Fruit fly (Drosophila melanogaster) whole organism, embryonic: ENCODE data around the gene CG12594.

Source experiments
- Aef1 ChIP-seq: fragments of 200-800 bp; sonication (Bioruptor generic); IDR thresholded peaks from 3 replicates; pipeline ENCODE4 v1.3.6; 2022; ENCODE audit warnings: missing biosample characterization, missing genetic modification characterization
- Atf6 ChIP-seq: fragments of 200-800 bp; sonication (Bioruptor generic); IDR thresholded peaks from 2 replicates; pipeline ENCODE4 v1.3.6; 2022; ENCODE audit warnings: missing biosample characterization, missing genetic modification characterization
- CG10147 ChIP-seq: fragments of 200-800 bp; sonication (Bioruptor generic); optimal IDR thresholded peaks from 2 replicates; lab custom pipeline; 2019; ENCODE audit warnings: missing biosample characterization, mild to moderate bottlenecking, missing genetic modification characterization, moderate library complexity
- CG10274 ChIP-seq: fragments of 200-800 bp; sonication (Bioruptor generic); optimal IDR thresholded peaks from 3 replicates; lab custom pipeline; 2017; ENCODE audit warnings: missing biosample characterization, mild to moderate bottlenecking, missing genetic modification characterization
- CG10462 ChIP-seq: fragments of 200-800 bp; sonication (Bioruptor generic); optimal IDR thresholded peaks from 2 replicates; lab custom pipeline; 2016; ENCODE audit warnings: missing biosample characterization, missing genetic modification characterization
- CG10959 ChIP-seq: fragments of 200-800 bp; sonication (Bioruptor generic); IDR thresholded peaks from 2 replicates; pipeline ENCODE4 v1.3.6; 2022; ENCODE audit warnings: missing biosample characterization, missing genetic modification characterization
- CG10979 ChIP-seq: fragments of 200-800 bp; sonication (Bioruptor generic); optimal IDR thresholded peaks from 2 replicates; lab custom pipeline; 2018; ENCODE audit warnings: missing biosample characterization, mild to moderate bottlenecking, missing genetic modification characterization, moderate library complexity
- CG11398 ChIP-seq: fragments of 200-800 bp; sonication (Bioruptor generic); optimal IDR thresholded peaks from 2 replicates; lab custom pipeline; 2016; ENCODE audit warnings: missing biosample characterization, missing genetic modification characterization
- CG11456 ChIP-seq: fragments of 200-800 bp; sonication (Bioruptor generic); IDR thresholded peaks from 3 replicates; pipeline ENCODE4 v1.3.6; 2022; ENCODE audit warnings: missing biosample characterization, missing genetic modification characterization
- CG12744 ChIP-seq: fragments of 200-800 bp; sonication (Bioruptor generic); optimal IDR thresholded peaks from 2 replicates; lab custom pipeline; 2016; ENCODE audit warnings: missing biosample characterization, missing genetic modification characterization
- CG13624 ChIP-seq: fragments of 200-800 bp; sonication (Bioruptor generic); optimal IDR thresholded peaks from 2 replicates; lab custom pipeline; 2016; ENCODE audit warnings: missing biosample characterization, missing genetic modification characterization
- CG13894 ChIP-seq: fragments of 200-800 bp; sonication (Bioruptor generic); optimal IDR thresholded peaks from 3 replicates; lab custom pipeline; 2018; ENCODE audit warnings: missing biosample characterization, mild to moderate bottlenecking, missing genetic modification characterization, moderate library complexity
- CG15073 ChIP-seq: fragments of 200-800 bp; sonication (Bioruptor generic); optimal IDR thresholded peaks from 2 replicates; lab custom pipeline; 2016; ENCODE audit warnings: missing biosample characterization, missing genetic modification characterization
- CG18599 ChIP-seq: fragments of 200-800 bp; sonication (Bioruptor generic); optimal IDR thresholded peaks from 3 replicates; lab custom pipeline; 2017; ENCODE audit warnings: missing biosample characterization, missing genetic modification characterization, mild to moderate bottlenecking, moderate library complexity, missing genetic modification reagents
- CG2678 ChIP-seq: fragments of 200-800 bp; sonication (Bioruptor generic); optimal IDR thresholded peaks from 3 replicates; lab custom pipeline; 2019; ENCODE audit warnings: missing biosample characterization, mild to moderate bottlenecking, missing genetic modification characterization, moderate library complexity
- CG32767 ChIP-seq: fragments of 200-800 bp; sonication (Bioruptor generic); IDR thresholded peaks from 2 replicates; pipeline ENCODE4 v1.3.6; 2022; ENCODE audit warnings: missing biosample characterization, missing genetic modification characterization
- CG3726 ChIP-seq: fragments of 200-800 bp; sonication (Bioruptor generic); IDR thresholded peaks from 3 replicates; pipeline ENCODE4, ENCODE4 v1.3.6; 2022; ENCODE audit warnings: missing biosample characterization, missing genetic modification characterization
- CG4328 ChIP-seq: fragments of 200-800 bp; sonication (Bioruptor generic); optimal IDR thresholded peaks from 3 replicates; lab custom pipeline; 2017; ENCODE audit warnings: missing biosample characterization, missing genetic modification reagents, missing genetic modification characterization
- CG6654 ChIP-seq: fragments of 200-800 bp; sonication (Bioruptor generic); optimal IDR thresholded peaks from 2 replicates; lab custom pipeline; 2017; ENCODE audit warnings: missing biosample characterization, mild to moderate bottlenecking, missing genetic modification characterization
- CG6683 ChIP-seq: fragments of 200-800 bp; sonication (Bioruptor generic); optimal IDR thresholded peaks from 2 replicates; lab custom pipeline; 2017; ENCODE audit warnings: missing biosample characterization, mild to moderate bottlenecking, missing genetic modification characterization, missing genetic modification reagents
- CG6813 ChIP-seq: fragments of 200-800 bp; sonication (Bioruptor generic); optimal IDR thresholded peaks from 2 replicates; lab custom pipeline; 2017; ENCODE audit warnings: missing biosample characterization, missing genetic modification characterization, mild to moderate bottlenecking, moderate library complexity, missing genetic modification reagents
- CG7271 ChIP-seq: fragments of 200-800 bp; sonication (Bioruptor generic); optimal IDR thresholded peaks from 2 replicates; lab custom pipeline; 2018; ENCODE audit warnings: missing biosample characterization, mild to moderate bottlenecking, missing genetic modification characterization, moderate library complexity
- CG7372 ChIP-seq: fragments of 200-800 bp; sonication (Bioruptor generic); IDR thresholded peaks from 2 replicates; pipeline ENCODE4 v1.3.6; 2022; ENCODE audit warnings: missing biosample characterization, missing genetic modification characterization
- CG7928 ChIP-seq: fragments of 200-800 bp; sonication (Bioruptor generic); optimal IDR thresholded peaks from 2 replicates; lab custom pipeline; 2017; ENCODE audit warnings: missing biosample characterization, mild to moderate bottlenecking, missing genetic modification characterization
- CkIIα-i1 ChIP-seq: fragments of 200-800 bp; sonication (Bioruptor generic); IDR thresholded peaks from 2 replicates; pipeline ENCODE4 v1.3.6; 2022; ENCODE audit warnings: missing biosample characterization, missing genetic modification characterization
- Eip74EF ChIP-seq, 2 experiments: fragments of 200-800 bp in 1 of 2; fragments of >200 bp in 1 of 2; sonication (Bioruptor generic) in 1 of 2; optimal IDR thresholded peaks; 2 replicates each; lab custom pipeline; 2017 to 2019; ENCODE audit warnings: missing biosample characterization in 2 of 2, missing genetic modification characterization in 2 of 2, mild to moderate bottlenecking in 1 of 2, moderate library complexity in 1 of 2
- Gug ChIP-seq: fragments of 200-800 bp; sonication (Bioruptor generic); IDR thresholded peaks from 4 replicates; pipeline ENCODE4 v1.3.6; 2022; ENCODE audit warnings: missing biosample characterization, missing genetic modification characterization
- HmgD ChIP-seq: fragments of 200-800 bp; sonication (Bioruptor generic); optimal IDR thresholded peaks from 3 replicates; lab custom pipeline; 2016; ENCODE audit warnings: missing biosample characterization, missing genetic modification characterization
- Lhr ChIP-seq: fragments of 200-800 bp; sonication (Bioruptor generic); optimal IDR thresholded peaks from 3 replicates; lab custom pipeline; 2017; ENCODE audit warnings: mild to moderate bottlenecking, missing biosample characterization, missing genetic modification reagents, missing genetic modification characterization
- Rx ChIP-seq: fragments of 200-800 bp; sonication (Bioruptor generic); IDR thresholded peaks from 2 replicates; pipeline ENCODE4 v1.3.6; 2022; ENCODE audit warnings: missing biosample characterization, missing genetic modification characterization
- Side ChIP-seq: fragments of 200-800 bp; sonication (Bioruptor generic); optimal IDR thresholded peaks from 2 replicates; lab custom pipeline; 2016; ENCODE audit warnings: missing biosample characterization, missing genetic modification characterization
- TFAM ChIP-seq: fragments of 200-800 bp; sonication (Bioruptor generic); optimal IDR thresholded peaks from 2 replicates; lab custom pipeline; 2017; ENCODE audit warnings: missing biosample characterization, missing genetic modification characterization, inconsistent platforms
- Trl ChIP-seq, 3 experiments: fragments of >200 bp in 2 of 3; fragments of 200-800 bp in 1 of 3; sonication (Bioruptor generic) in 1 of 3; optimal IDR thresholded peaks; 2 replicates in 1 of 3; 3 replicates in 2 of 3; lab custom pipeline; 2016 to 2017; ENCODE audit warnings: missing biosample characterization in 1 of 3, missing genetic modification characterization in 1 of 3
- az2 ChIP-seq: fragments of 200-800 bp; sonication (Bioruptor generic); optimal IDR thresholded peaks from 3 replicates; lab custom pipeline; 2016; ENCODE audit warnings: missing biosample characterization, missing genetic modification characterization
- bowl ChIP-seq: fragments of 200-800 bp; sonication (Bioruptor generic); IDR thresholded peaks from 2 replicates; pipeline ENCODE4 v1.3.6; 2022; ENCODE audit warnings: missing biosample characterization, missing genetic modification characterization
- cato ChIP-seq: fragments of 200-800 bp; sonication (Bioruptor generic); optimal IDR thresholded peaks from 2 replicates; lab custom pipeline; 2016; ENCODE audit warnings: missing biosample characterization, missing genetic modification characterization, borderline replicate concordance
- crol ChIP-seq: fragments of 200-800 bp; sonication (Bioruptor generic); IDR thresholded peaks from 2 replicates; pipeline ENCODE4 v1.3.6; 2022; ENCODE audit warnings: missing biosample characterization, missing genetic modification characterization
- dimm ChIP-seq: fragments of 200-800 bp; sonication (Bioruptor generic); IDR thresholded peaks from 2 replicates; pipeline ENCODE4 v1.3.6; 2022; ENCODE audit warnings: missing biosample characterization, missing genetic modification characterization
- disco-r ChIP-seq: fragments of 200-800 bp; sonication (Bioruptor generic); optimal IDR thresholded peaks from 2 replicates; lab custom pipeline; 2016; ENCODE audit warnings: missing biosample characterization, missing genetic modification characterization
- dpn ChIP-seq, 2 experiments: fragments of 200-800 bp; sonication (Bioruptor generic); optimal IDR thresholded peaks; 3 replicates each; lab custom pipeline; 2016; ENCODE audit warnings: missing biosample characterization in 2 of 2, missing genetic modification characterization in 2 of 2
- dysf ChIP-seq: fragments of 200-800 bp; sonication (Bioruptor generic); IDR thresholded peaks from 3 replicates; pipeline ENCODE4 v1.3.6; 2022; ENCODE audit warnings: missing biosample characterization, missing genetic modification characterization
- ftz-f1 ChIP-seq: fragments of 200-800 bp; sonication (Bioruptor generic); optimal IDR thresholded peaks from 2 replicates; lab custom pipeline; 2016; ENCODE audit warnings: missing biosample characterization, missing genetic modification characterization
- otp ChIP-seq: fragments of 200-800 bp; sonication (Bioruptor generic); IDR thresholded peaks from 3 replicates; pipeline ENCODE4, ENCODE4 v1.3.6; 2022; ENCODE audit warnings: missing biosample characterization, missing genetic modification characterization
- pho ChIP-seq: fragments of 200-800 bp; sonication (Bioruptor generic); optimal IDR thresholded peaks from 2 replicates; lab custom pipeline; 2016; ENCODE audit warnings: missing biosample characterization, missing genetic modification characterization
- row ChIP-seq: fragments of 200-800 bp; sonication (Bioruptor generic); IDR thresholded peaks from 3 replicates; pipeline ENCODE4 v1.3.6; 2022; ENCODE audit warnings: missing biosample characterization, missing genetic modification characterization
- sens-2 ChIP-seq: fragments of 200-800 bp; sonication (Bioruptor generic); IDR thresholded peaks from 2 replicates; pipeline ENCODE4 v1.3.6; 2022; ENCODE audit warnings: missing biosample characterization, missing genetic modification characterization
- trh ChIP-seq: fragments of 200-800 bp; sonication (Bioruptor generic); optimal IDR thresholded peaks from 2 replicates; lab custom pipeline; 2016; ENCODE audit warnings: missing biosample characterization, missing genetic modification characterization
- twi ChIP-seq: fragments of 200-800 bp; optimal IDR thresholded peaks from 2 replicates; lab custom pipeline; 2019; ENCODE audit warnings: missing biosample characterization, mild to moderate bottlenecking, missing genetic modification characterization, moderate library complexity
- usp ChIP-seq: fragments of >200 bp; optimal IDR thresholded peaks from 2 replicates; lab custom pipeline; 2017; ENCODE audit warnings: missing biosample characterization, missing genetic modification characterization

The CG12594 gene

dm6 chr3R:11779357-11780018 is 58.0 kb downstream of the CG12594 start (continued):
- TF ChIP-seq sens-2 (GFP tag; lab: Robert Waterston, UW) (0 out of 2 replicates have a peak, but pooled peaks have one; percentile 32), CG10462 (GFP tag; lab: Kevin White, UChicago) (peak; percentile 76), usp (GFP tag; lab: Kevin White, UChicago) (no peak), dysf (peak; percentile 43; the same call in 1 of the 3 replicates), row (GFP tag; lab: Robert Waterston, UW) (peak; percentile 75), Trl (optimal IDR thresholded peaks at IDR 0.05; lab: Kevin White, UChicago) (peak in 1 of 2 experiments; percentile 91), Trl (GFP tag; optimal IDR thresholded peaks at IDR 0.05; lab: Kevin White, UChicago) (peak; percentile 63), CG7372 (GFP tag; lab: Robert Waterston, UW) (peak; percentile 43; the same call in 1 of the 2 replicates), CkIIα-i1 (no peak), CG3726 (no peak), az2 (GFP tag; lab: Kevin White, UChicago) (peak; percentile 85), CG10274 (GFP tag; lab: Kevin White, UChicago) (peak; percentile 94), CG12744 (GFP tag; lab: Kevin White, UChicago) (peak; percentile 12), CG10147 (peak; percentile 39), CG15073 (GFP tag; lab: Kevin White, UChicago) (peak; percentile 43), Rx (GFP tag; lab: Robert Waterston, UW) (peak; percentile 32; the same call in 1 of the 2 replicates), CG18599 (GFP tag; lab: Kevin White, UChicago) (peak; percentile 33), CG10959 (GFP tag; lab: Robert Waterston, UW) (peak; percentile 72), CG13894 (no peak), Gug (GFP tag; lab: Robert Waterston, UW) (peak; percentile 63; the same call in 2 of the 4 replicates), CG11456 (no peak), HmgD (peak; percentile 1), CG11398 (GFP tag; lab: Kevin White, UChicago) (peak; percentile 40), CG7271 (tag; lab: Kevin White, UChicago) (no peak), CG6654 (peak; percentile 41), CG2678 (peak; percentile 78), Eip74EF (GFP tag; optimal IDR thresholded peaks at IDR 0.05; lab: Kevin White, UChicago) (peak in 1 of 2 experiments; percentile 71), ftz-f1 (GFP tag; lab: Kevin White, UChicago) (no peak), CG32767 (no peak; the same call in none of the 2 replicates), dimm (GFP tag; lab: Robert Waterston, UW) (no peak), twi (tag; lab: Kevin White, UChicago) (peak; percentile 71), pho (GFP tag; lab: Kevin White, UChicago) (no peak), bowl (no peak), crol (GFP tag; lab: Robert Waterston, UW) (peak; percentile 95), Side (peak; percentile 38), Aef1 (no peak), cato (GFP tag; lab: Kevin White, UChicago) (peak; percentile 67), Lhr (peak; percentile 74), disco-r (GFP tag; lab: Kevin White, UChicago) (peak; percentile 33), CG6813 (GFP tag; lab: Kevin White, UChicago) (peak; percentile 15), CG6683 (GFP tag; lab: Kevin White, UChicago) (no peak), CG10979 (peak; percentile 94), dpn (GFP tag; optimal IDR thresholded peaks at IDR 0.05; lab: Kevin White, UChicago) (peak; percentile 19 to 66), otp (GFP tag; lab: Robert Waterston, UW) (0 out of 3 replicates have a peak, but pooled peaks have one; percentile 3), CG4328 (no peak), Atf6 (GFP tag; lab: Robert Waterston, UW) (no peak), CG7928 (GFP tag; lab: Kevin White, UChicago) (no peak), CG13624 (no peak), TFAM (GFP tag; lab: Kevin White, UChicago) (no peak), trh (GFP tag; lab: Kevin White, UChicago) (peak; percentile 24)
